Fruit fly (Drosophila melanogaster) whole organism, embryonic: ENCODE data around the gene inaF-B.

Source experiments
- Adf1 ChIP-seq: fragments of 200-800 bp; sonication (Bioruptor generic); IDR thresholded peaks from 2 replicates; pipeline ENCODE4 v1.3.6; 2022; ENCODE audit warnings: missing biosample characterization, missing genetic modification characterization
- Aef1 ChIP-seq: fragments of 200-800 bp; sonication (Bioruptor generic); IDR thresholded peaks from 3 replicates; pipeline ENCODE4 v1.3.6; 2022; ENCODE audit warnings: missing biosample characterization, missing genetic modification characterization
- Atf-2 ChIP-seq: fragments of 200-800 bp; sonication (Bioruptor generic); optimal IDR thresholded peaks from 2 replicates; lab custom pipeline; 2016; ENCODE audit warnings: missing biosample characterization, missing genetic modification characterization
- C15 ChIP-seq: fragments of 200-800 bp; sonication (Bioruptor generic); IDR thresholded peaks from 3 replicates; pipeline ENCODE4 v1.3.6; 2022; ENCODE audit warnings: missing biosample characterization, missing genetic modification characterization
- CG10147 ChIP-seq: fragments of 200-800 bp; sonication (Bioruptor generic); optimal IDR thresholded peaks from 2 replicates; lab custom pipeline; 2019; ENCODE audit warnings: missing biosample characterization, mild to moderate bottlenecking, missing genetic modification characterization, moderate library complexity
- CG11456 ChIP-seq: fragments of 200-800 bp; sonication (Bioruptor generic); IDR thresholded peaks from 3 replicates; pipeline ENCODE4 v1.3.6; 2022; ENCODE audit warnings: missing biosample characterization, missing genetic modification characterization
- CG12071 ChIP-seq: fragments of 200-800 bp; sonication (Bioruptor generic); optimal IDR thresholded peaks from 3 replicates; lab custom pipeline; 2018; ENCODE audit warnings: missing biosample characterization, mild to moderate bottlenecking, missing genetic modification characterization
- CG12391 ChIP-seq: fragments of 200-800 bp; sonication (Bioruptor generic); optimal IDR thresholded peaks from 3 replicates; lab custom pipeline; 2018; ENCODE audit warnings: missing biosample characterization, mild to moderate bottlenecking, missing genetic modification characterization, moderate library complexity
- CG15479 ChIP-seq: fragments of 200-800 bp; sonication (Bioruptor generic); optimal IDR thresholded peaks from 3 replicates; lab custom pipeline; 2019; ENCODE audit warnings: missing biosample characterization, mild to moderate bottlenecking, missing genetic modification characterization, moderate library complexity
- CG1602 ChIP-seq: fragments of 200-800 bp; sonication (Bioruptor generic); optimal IDR thresholded peaks from 3 replicates; lab custom pipeline; 2016; ENCODE audit warnings: missing biosample characterization, missing genetic modification characterization
- CG16813 ChIP-seq: fragments of 200-800 bp; sonication (Bioruptor generic); IDR thresholded peaks from 3 replicates; pipeline ENCODE4 v1.3.6; 2022; ENCODE audit warnings: missing biosample characterization, missing genetic modification characterization; ENCODE audit not compliant: partially characterized antibody
- CG16863 ChIP-seq: fragments of 200-800 bp; sonication (Bioruptor generic); optimal IDR thresholded peaks from 3 replicates; lab custom pipeline; 2016; ENCODE audit warnings: missing biosample characterization, missing genetic modification characterization
- CG17186 ChIP-seq: fragments of 200-800 bp; sonication (Bioruptor generic); optimal IDR thresholded peaks from 3 replicates; lab custom pipeline; 2017; ENCODE audit warnings: missing biosample characterization, missing genetic modification reagents, missing genetic modification characterization
- CG2712 ChIP-seq: fragments of 200-800 bp; optimal IDR thresholded peaks from 3 replicates; lab custom pipeline; 2019; ENCODE audit warnings: missing biosample characterization, mild to moderate bottlenecking, missing genetic modification characterization, moderate library complexity
- CG30403 ChIP-seq: fragments of 200-800 bp; sonication (Bioruptor generic); optimal IDR thresholded peaks from 3 replicates; lab custom pipeline; 2016; ENCODE audit warnings: missing biosample characterization, missing genetic modification characterization
- CG33557 ChIP-seq: fragments of 200-800 bp; sonication (Bioruptor generic); optimal IDR thresholded peaks from 2 replicates; lab custom pipeline; 2019; ENCODE audit warnings: missing biosample characterization, mild to moderate bottlenecking, missing genetic modification characterization, moderate library complexity
- CG34422 ChIP-seq: fragments of 200-800 bp; sonication (Bioruptor generic); IDR thresholded peaks from 3 replicates; pipeline ENCODE4 v1.3.6; 2022; ENCODE audit warnings: missing biosample characterization, missing genetic modification characterization
- CG4820 ChIP-seq: fragments of 200-800 bp; sonication (Bioruptor generic); optimal IDR thresholded peaks from 3 replicates; lab custom pipeline; 2016; ENCODE audit warnings: missing biosample characterization, missing genetic modification characterization
- CG4854 ChIP-seq: fragments of 200-800 bp; sonication (Bioruptor generic); optimal IDR thresholded peaks from 2 replicates; lab custom pipeline; 2016; ENCODE audit warnings: missing biosample characterization, missing genetic modification characterization, inconsistent platforms
- CG6654 ChIP-seq: fragments of 200-800 bp; sonication (Bioruptor generic); optimal IDR thresholded peaks from 2 replicates; lab custom pipeline; 2017; ENCODE audit warnings: missing biosample characterization, mild to moderate bottlenecking, missing genetic modification characterization
- CG6813 ChIP-seq: fragments of 200-800 bp; sonication (Bioruptor generic); optimal IDR thresholded peaks from 2 replicates; lab custom pipeline; 2017; ENCODE audit warnings: missing biosample characterization, missing genetic modification characterization, mild to moderate bottlenecking, moderate library complexity, missing genetic modification reagents
- CG7786 ChIP-seq: fragments of 200-800 bp; sonication (Bioruptor generic); optimal IDR thresholded peaks from 2 replicates; lab custom pipeline; 2016; ENCODE audit warnings: missing biosample characterization, missing genetic modification characterization
- CG9215 ChIP-seq: fragments of 200-800 bp; sonication (Bioruptor generic); IDR thresholded peaks from 2 replicates; pipeline ENCODE4 v1.3.6; 2022; ENCODE audit warnings: missing biosample characterization, missing genetic modification characterization
- Chrac-16 ChIP-seq: fragments of 200-800 bp; sonication (Bioruptor generic); optimal IDR thresholded peaks from 3 replicates; lab custom pipeline; 2016; ENCODE audit warnings: missing biosample characterization, missing genetic modification characterization
- CkIIα-i1 ChIP-seq: fragments of 200-800 bp; sonication (Bioruptor generic); IDR thresholded peaks from 2 replicates; pipeline ENCODE4 v1.3.6; 2022; ENCODE audit warnings: missing biosample characterization, missing genetic modification characterization
- Dad ChIP-seq: fragments of 200-800 bp; sonication (Bioruptor generic); optimal IDR thresholded peaks from 3 replicates; lab custom pipeline; 2016; ENCODE audit warnings: missing biosample characterization, missing genetic modification characterization
- Dbx ChIP-seq: fragments of 200-800 bp; sonication (Bioruptor generic); IDR thresholded peaks from 3 replicates; pipeline ENCODE4 v1.3.6; 2022; ENCODE audit warnings: missing biosample characterization, missing genetic modification characterization
- Dip2 ChIP-seq: fragments of 200-800 bp; sonication (Bioruptor generic); IDR thresholded peaks from 2 replicates; pipeline ENCODE4 v1.3.6; 2022; ENCODE audit warnings: missing biosample characterization, missing genetic modification characterization
- E2f2 ChIP-seq: fragments of 200-800 bp; sonication (Bioruptor generic); IDR thresholded peaks from 2 replicates; pipeline ENCODE4 v1.3.6; 2022; ENCODE audit warnings: missing biosample characterization, missing genetic modification characterization
- H15 ChIP-seq: fragments of 200-800 bp; sonication (Bioruptor generic); IDR thresholded peaks from 3 replicates; pipeline ENCODE4 v1.3.6; 2022; ENCODE audit warnings: missing biosample characterization, missing genetic modification characterization
- Max ChIP-seq: fragments of 200-800 bp; sonication (Bioruptor generic); optimal IDR thresholded peaks from 2 replicates; lab custom pipeline; 2016; ENCODE audit warnings: missing biosample characterization, mild to moderate bottlenecking, missing genetic modification characterization
- Med ChIP-seq: fragments of 200-800 bp; sonication (Bioruptor generic); peaks from one replicate; lab custom pipeline; 2016; ENCODE audit warnings: missing biosample characterization, missing genetic modification characterization, mild to moderate bottlenecking, inconsistent platforms, moderate library complexity
- Mrtf ChIP-seq: fragments of 200-800 bp; sonication (Bioruptor generic); IDR thresholded peaks from 3 replicates; pipeline ENCODE4 v1.3.6; 2022; ENCODE audit warnings: missing biosample characterization, missing genetic modification characterization
- Poxn ChIP-seq: fragments of 200-800 bp; sonication (Bioruptor generic); IDR thresholded peaks from 2 replicates; pipeline ENCODE4 v1.3.6; 2022; ENCODE audit warnings: missing biosample characterization, missing genetic modification characterization
- Xrp1 ChIP-seq: fragments of 200-800 bp; sonication (Bioruptor generic); IDR thresholded peaks from 2 replicates; pipeline ENCODE4 v1.3.6; 2022; ENCODE audit warnings: missing biosample characterization, missing genetic modification characterization
- ash1 ChIP-seq: fragments of 200-800 bp; sonication (Bioruptor generic); optimal IDR thresholded peaks from 2 replicates; lab custom pipeline; 2018; ENCODE audit warnings: missing biosample characterization, mild to moderate bottlenecking, missing genetic modification characterization
- crol ChIP-seq: fragments of 200-800 bp; sonication (Bioruptor generic); IDR thresholded peaks from 2 replicates; pipeline ENCODE4 v1.3.6; 2022; ENCODE audit warnings: missing biosample characterization, missing genetic modification characterization
- dysf ChIP-seq: fragments of 200-800 bp; sonication (Bioruptor generic); IDR thresholded peaks from 3 replicates; pipeline ENCODE4 v1.3.6; 2022; ENCODE audit warnings: missing biosample characterization, missing genetic modification characterization
- en ChIP-seq: fragments of 200-800 bp; sonication (Bioruptor generic); optimal IDR thresholded peaks from 2 replicates; lab custom pipeline; 2016; ENCODE audit warnings: missing biosample characterization, missing genetic modification characterization
- jumu ChIP-seq: fragments of 200-800 bp; sonication (Bioruptor generic); optimal IDR thresholded peaks from 3 replicates; lab custom pipeline; 2016; ENCODE audit warnings: missing biosample characterization, missing genetic modification characterization
- kni ChIP-seq: fragments of 200-800 bp; sonication (Bioruptor generic); optimal IDR thresholded peaks from 3 replicates; lab custom pipeline; 2017; ENCODE audit warnings: mild to moderate bottlenecking, missing biosample characterization, missing genetic modification reagents, missing genetic modification characterization
- lilli ChIP-seq: fragments of 200-800 bp; sonication (Bioruptor generic); optimal IDR thresholded peaks from 3 replicates; lab custom pipeline; 2016; ENCODE audit warnings: missing biosample characterization, missing genetic modification characterization
- lmd ChIP-seq: fragments of 200-800 bp; sonication (Bioruptor generic); IDR thresholded peaks from 2 replicates; pipeline ENCODE4 v1.3.6; 2022; ENCODE audit warnings: missing biosample characterization, missing genetic modification characterization
- prd ChIP-seq, 3 experiments: fragments of >200 bp in 2 of 3; fragments of 200-800 bp in 1 of 3; sonication (Bioruptor generic) in 1 of 3; optimal IDR thresholded peaks in 2 of 3; IDR thresholded peaks in 1 of 3; 2 replicates in 2 of 3; 3 replicates in 1 of 3; pipeline versions ENCODE4 v1.3.6 to Lab custom; 2017 to 2022; ENCODE audit warnings: missing biosample characterization in 1 of 3, missing genetic modification characterization in 1 of 3
- ranshi ChIP-seq: fragments of 200-800 bp; sonication (Bioruptor generic); IDR thresholded peaks from 2 replicates; pipeline ENCODE4 v1.3.6; 2022; ENCODE audit warnings: missing biosample characterization, missing genetic modification characterization
- scrt ChIP-seq: fragments of 200-800 bp; sonication (Bioruptor generic); optimal IDR thresholded peaks from 2 replicates; lab custom pipeline; 2018; ENCODE audit warnings: missing biosample characterization, mild to moderate bottlenecking, missing genetic modification characterization, moderate library complexity
- shn ChIP-seq: fragments of 200-800 bp; sonication (Bioruptor generic); optimal IDR thresholded peaks from 3 replicates; lab custom pipeline; 2016; ENCODE audit warnings: missing biosample characterization, missing genetic modification characterization
- sna ChIP-seq: fragments of 200-800 bp; sonication (Bioruptor generic); IDR thresholded peaks from 2 replicates; pipeline ENCODE4 v1.3.6; 2022; ENCODE audit warnings: missing biosample characterization, missing genetic modification characterization; ENCODE audit not compliant: partially characterized antibody
- ttk ChIP-seq: fragments of 200-800 bp; sonication (Bioruptor generic); IDR thresholded peaks from 2 replicates; pipeline ENCODE4 v2.1.2; 2022; ENCODE audit warnings: missing biosample characterization, missing genetic modification characterization
- zfh1 ChIP-seq: fragments of 200-800 bp; sonication (Bioruptor generic); IDR thresholded peaks from 3 replicates; pipeline ENCODE4 v1.3.6; 2022; ENCODE audit warnings: missing biosample characterization, missing genetic modification characterization

inaF-B gene

DNA sequence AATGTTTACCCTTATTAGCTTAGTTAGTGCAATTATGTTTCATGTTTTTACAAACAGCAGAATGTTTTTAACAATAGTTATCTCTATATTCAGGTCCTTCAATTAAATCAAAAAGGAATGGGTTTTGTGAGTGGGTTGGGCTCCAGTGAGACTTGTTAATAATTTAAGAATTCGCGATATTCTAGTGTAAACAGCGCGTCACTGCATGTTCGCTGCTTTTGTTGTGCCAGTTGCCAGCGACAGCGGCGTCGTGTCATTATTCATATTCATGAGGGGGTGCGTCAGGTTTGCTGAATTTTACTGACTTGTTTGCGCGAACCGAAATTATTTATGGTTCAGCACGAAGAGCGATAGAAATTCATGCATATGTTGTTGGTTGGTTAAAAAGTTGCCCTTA is 17.3 kb downstream of the inaF-B start, which contains the start of gene Amun (continued):
- TF ChIP-seq CG6813 (GFP tag; lab: Kevin White, UChicago) (peak; percentile 44), CG11456 (GFP tag; lab: Robert Waterston, UW) (peak; percentile 79; the same call in 2 of the 3 replicates), ranshi (GFP tag; lab: Robert Waterston, UW) (peak; percentile 21; the same call in 1 of the 2 replicates), sna (GFP tag; lab: Robert Waterston, UW) (no peak), Med (GFP tag; lab: Kevin White, UChicago) (peak; percentile 75), CG16813 (GFP tag; lab: Robert Waterston, UW) (no peak), C15 (GFP tag; lab: Robert Waterston, UW) (0 out of 3 replicates have a peak, but pooled peaks have one; percentile 17), Mrtf (GFP tag; lab: Robert Waterston, UW) (peak; percentile 58; the same call in 2 of the 3 replicates), kni (no peak), crol (GFP tag; lab: Robert Waterston, UW) (no peak), Aef1 (GFP tag; lab: Robert Waterston, UW) (peak; percentile 21; the same call in 1 of the 3 replicates), jumu (GFP tag; lab: Kevin White, UChicago) (no peak), CG12071 (GFP tag; lab: Kevin White, UChicago) (peak; percentile 31), CG4820 (GFP tag; lab: Kevin White, UChicago) (peak; percentile 97), Poxn (0 out of 2 replicates have a peak, but pooled peaks have one; percentile 17), lmd (GFP tag; lab: Robert Waterston, UW) (peak; percentile 45; the same call in 1 of the 2 replicates), CG10147 (GFP tag; lab: Kevin White, UChicago) (no peak), CG4854 (GFP tag; lab: Kevin White, UChicago) (no peak), CG2712 (peak; percentile 6), Dip2 (GFP tag; lab: Robert Waterston, UW) (no peak), CG17186 (no peak), CG16863 (GFP tag; lab: Kevin White, UChicago) (no peak), H15 (GFP tag; lab: Robert Waterston, UW) (0 out of 3 replicates have a peak, but pooled peaks have one; percentile 36), Dbx (GFP tag; lab: Robert Waterston, UW) (peak; percentile 7; the same call in 1 of the 3 replicates), CG9215 (GFP tag; lab: Robert Waterston, UW) (peak; percentile 18; the same call in 1 of the 2 replicates), CG7786 (GFP tag; lab: Kevin White, UChicago) (peak; percentile 13), dysf (peak; percentile 41; the same call in 2 of the 3 replicates), CG6654 (GFP tag; lab: Kevin White, UChicago) (no peak), shn (GFP tag; lab: Kevin White, UChicago) (peak; percentile 43), Xrp1 (0 out of 2 replicates have a peak, but pooled peaks have one; percentile 29), CG34422 (GFP tag; lab: Robert Waterston, UW) (0 out of 3 replicates have a peak, but pooled peaks have one; percentile 17), CG30403 (GFP tag; lab: Kevin White, UChicago) (peak; percentile 50), Chrac-16 (GFP tag; lab: Kevin White, UChicago) (no peak), CG12391 (tag; lab: Kevin White, UChicago) (peak; percentile 4), en (GFP tag; lab: Kevin White, UChicago) (peak; percentile 26), prd (optimal IDR thresholded peaks at IDR 0.05; lab: Kevin White, UChicago) (no peak), prd (GFP tag; IDR thresholded peaks at IDR 0.05; lab: Robert Waterston, UW) (peak; percentile 45), CG15479 (GFP tag; lab: Kevin White, UChicago) (no peak), ttk (GFP tag; lab: Robert Waterston, UW) (peak; percentile 8; the same call in 1 of the 2 replicates), scrt (GFP tag; lab: Kevin White, UChicago) (peak; percentile 26), Max (GFP tag; lab: Kevin White, UChicago) (no peak), CG1602 (GFP tag; lab: Kevin White, UChicago) (no peak), CkIIα-i1 (no peak), zfh1 (GFP tag; lab: Robert Waterston, UW) (peak; percentile 27; the same call in 2 of the 3 replicates), lilli (GFP tag; lab: Kevin White, UChicago) (peak; percentile 51), Adf1 (GFP tag; lab: Robert Waterston, UW) (no peak), CG33557 (GFP tag; lab: Kevin White, UChicago) (no peak), E2f2 (GFP tag; lab: Robert Waterston, UW) (no peak), Dad (no peak), ash1 (GFP tag; lab: Kevin White, UChicago) (peak; percentile 19), Atf-2 (GFP tag; lab: Kevin White, UChicago) (peak; percentile 3)
